Fruit fly (Drosophila melanogaster) whole organism, wandering third instar larva: ENCODE data around the gene CG5282.

ENCODE experiments used
- br ChIP-seq: fragments of 200-800 bp; sonication (Bioruptor generic); optimal IDR thresholded peaks from 2 replicates; lab custom pipeline; 2016; ENCODE audit warnings: missing biosample characterization, missing genetic modification characterization
- dl ChIP-seq, 2 experiments: fragments of 175-275, 200-275 bp in 1 of 2; fragments of 200-275 bp in 1 of 2; sonication (Bioruptor generic); optimal IDR thresholded peaks; lab custom pipeline; 2018; ENCODE audit warnings: mild to moderate bottlenecking in 2 of 2, missing biosample characterization in 2 of 2, missing genetic modification characterization in 2 of 2, moderate library complexity in 2 of 2; ENCODE audit not compliant: partially characterized antibody in 2 of 2, insufficient read depth in 1 of 2
- fru ChIP-seq: fragments of 200-800 bp; sonication (Bioruptor generic); optimal IDR thresholded peaks from 3 replicates; lab custom pipeline; 2016; ENCODE audit warnings: missing biosample characterization, mild to moderate bottlenecking, missing genetic modification characterization
- jim ChIP-seq: fragments of 175-275, 200-325 bp; sonication (Bioruptor generic); optimal IDR thresholded peaks from 2 replicates; lab custom pipeline; 2016; ENCODE audit warnings: missing biosample characterization, mild to moderate bottlenecking, missing genetic modification characterization
- pan ChIP-seq: fragments of >200 bp; optimal IDR thresholded peaks from 2 replicates; lab custom pipeline; 2017
- sv ChIP-seq: fragments of 200-800 bp; sonication (Bioruptor generic); optimal IDR thresholded peaks from 3 replicates; lab custom pipeline; 2016; ENCODE audit warnings: missing biosample characterization, missing genetic modification characterization
- tai ChIP-seq: sonication (Bioruptor generic); optimal IDR thresholded peaks from 2 replicates; lab custom pipeline; 2016; ENCODE audit warnings: missing biosample characterization, missing genetic modification characterization
- usp ChIP-seq: fragments of >200 bp; optimal IDR thresholded peaks from 2 replicates; lab custom pipeline; 2017; ENCODE audit warnings: missing biosample characterization, missing genetic modification characterization

DNA sequence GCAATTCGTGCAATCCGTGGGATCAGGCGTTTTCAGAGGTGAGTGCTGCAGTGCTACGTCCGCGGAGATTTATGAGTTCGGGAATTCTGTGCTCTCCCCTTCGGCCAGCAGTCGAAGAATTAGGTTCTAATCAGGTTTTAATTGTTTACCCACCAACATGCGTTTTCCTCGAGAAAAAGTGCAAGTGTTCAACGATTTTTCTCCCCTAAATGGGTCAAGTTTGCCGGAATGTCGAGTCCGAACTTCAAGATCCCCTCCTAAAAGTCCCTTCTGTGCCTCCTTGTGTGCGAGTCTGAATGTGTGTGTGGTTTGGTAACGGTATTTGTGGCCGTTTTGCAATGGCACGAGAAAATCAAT lies 49.3 kb downstream of the CG5282 start:
- TF ChIP-seq pan (lab: Kevin White, UChicago): no peak
- TF ChIP-seq dl (GFP tag; optimal IDR thresholded peaks at IDR 0.05; lab: Kevin White, UChicago; ENCODE audit: insufficient read depth in 1 of 2, partially characterized antibody in 2 of 2): no peak
- TF ChIP-seq usp (GFP tag; lab: Kevin White, UChicago): no peak
- no peak for TF ChIP-seq sv (GFP tag; lab: Kevin White, UChicago)
- TF ChIP-seq jim (GFP tag; lab: Kevin White, UChicago): no peak
- TF ChIP-seq tai (GFP tag; lab: Kevin White, UChicago): no peak
- no peak for TF ChIP-seq fru (GFP tag; lab: Kevin White, UChicago)
- no peak for TF ChIP-seq br (GFP tag; lab: Kevin White, UChicago)
